Worm (Caenorhabditis elegans) whole organism, early embryonic: Measurements from ENCODE around the gene sulp-5.
A peak's percentile ranks its signal among the peaks of the same experiment; 100 is the strongest.

Experiments used
- B0310.2 ChIP-seq: sonication (generic microtip); optimal IDR thresholded peaks from 2 replicates; lab custom pipeline; 2016; ENCODE audit warnings: mild to moderate bottlenecking, missing genetic modification characterization, missing compliant biosample characterization
- F13C5.2 ChIP-seq: sonication (generic microtip); optimal IDR thresholded peaks from 2 replicates; lab custom pipeline; 2017; ENCODE audit warnings: mild to moderate bottlenecking, missing genetic modification characterization, inconsistent platforms, missing compliant biosample characterization
- aly-1 ChIP-seq: sonication (generic microtip); optimal IDR thresholded peaks from 2 replicates; lab custom pipeline; 2016; ENCODE audit warnings: missing genetic modification characterization, missing compliant biosample characterization
- ama-1 ChIP-seq: fragments of 150-350 bp; optimal IDR thresholded peaks from 2 replicates; lab custom pipeline; 2014
- ceh-13 ChIP-seq: fragments of 200-800 bp; sonication (Bioruptor generic); optimal IDR thresholded peaks from 2 replicates; lab custom pipeline; 2018; ENCODE audit warnings: mild to moderate bottlenecking, missing genetic modification characterization, missing compliant biosample characterization
- ceh-36 ChIP-seq: sonication (generic microtip); optimal IDR thresholded peaks from 2 replicates; lab custom pipeline; 2016; ENCODE audit warnings: missing genetic modification characterization, inconsistent platforms, missing compliant biosample characterization
- ets-7 ChIP-seq: sonication (generic microtip); optimal IDR thresholded peaks from 2 replicates; lab custom pipeline; 2016; ENCODE audit warnings: missing genotype, missing genetic modification characterization, missing compliant biosample characterization
- flt-1 ChIP-seq: fragments of 200-800 bp; sonication (Bioruptor generic); IDR thresholded peaks from 2 replicates; pipeline ENCODE4 v1.3.6; 2022; ENCODE audit warnings: missing genetic modification characterization, missing compliant biosample characterization
- hmbx-1 ChIP-seq: sonication (generic microtip); optimal IDR thresholded peaks from 2 replicates; lab custom pipeline; 2016; ENCODE audit warnings: mild to moderate bottlenecking, missing genetic modification characterization, missing compliant biosample characterization
- hmg-4 ChIP-seq: fragments of 200-800 bp; sonication (Bioruptor generic); optimal IDR thresholded peaks from 2 replicates; lab custom pipeline; 2018; ENCODE audit warnings: mild to moderate bottlenecking, missing genetic modification characterization, missing compliant biosample characterization
- hnd-1 ChIP-seq: sonication (generic microtip); optimal IDR thresholded peaks from 2 replicates; lab custom pipeline; 2016; ENCODE audit warnings: missing genetic modification characterization, missing compliant biosample characterization
- pes-1 ChIP-seq: fragments of 200-800 bp; sonication (Bioruptor generic); IDR thresholded peaks from 2 replicates; pipeline ENCODE4 v1.3.6; 2022; ENCODE audit warnings: missing genetic modification reagents, missing genetic modification characterization, missing compliant biosample characterization
- scrt-1 ChIP-seq: fragments of 200-800 bp; sonication (Bioruptor generic); IDR thresholded peaks from 2 replicates; pipeline ENCODE4 v1.3.6; 2022; ENCODE audit warnings: missing genetic modification characterization, missing compliant biosample characterization
- sea-1 ChIP-seq: fragments of 200-800 bp; sonication (Bioruptor generic); conservative IDR thresholded peaks from 2 replicates; pipeline ENCODE4 v1.3.6; 2022; ENCODE audit warnings: missing genetic modification characterization, missing compliant biosample characterization
- tbx-11 ChIP-seq: fragments of 200-800 bp; sonication (Bioruptor generic); IDR thresholded peaks from 2 replicates; pipeline ENCODE4 v1.3.6; 2022; ENCODE audit warnings: missing genetic modification characterization, missing compliant biosample characterization
- tbx-37 ChIP-seq: fragments of 200-800 bp; sonication (Bioruptor generic); conservative IDR thresholded peaks from 2 replicates; pipeline ENCODE4 v1.3.6; 2022; ENCODE audit warnings: missing genetic modification reagents, missing genetic modification characterization, missing compliant biosample characterization
- tra-4 ChIP-seq: sonication (generic microtip); optimal IDR thresholded peaks from 2 replicates; lab custom pipeline; 2017; ENCODE audit warnings: missing genetic modification characterization, missing compliant biosample characterization

The sulp-5 gene

DNA sequence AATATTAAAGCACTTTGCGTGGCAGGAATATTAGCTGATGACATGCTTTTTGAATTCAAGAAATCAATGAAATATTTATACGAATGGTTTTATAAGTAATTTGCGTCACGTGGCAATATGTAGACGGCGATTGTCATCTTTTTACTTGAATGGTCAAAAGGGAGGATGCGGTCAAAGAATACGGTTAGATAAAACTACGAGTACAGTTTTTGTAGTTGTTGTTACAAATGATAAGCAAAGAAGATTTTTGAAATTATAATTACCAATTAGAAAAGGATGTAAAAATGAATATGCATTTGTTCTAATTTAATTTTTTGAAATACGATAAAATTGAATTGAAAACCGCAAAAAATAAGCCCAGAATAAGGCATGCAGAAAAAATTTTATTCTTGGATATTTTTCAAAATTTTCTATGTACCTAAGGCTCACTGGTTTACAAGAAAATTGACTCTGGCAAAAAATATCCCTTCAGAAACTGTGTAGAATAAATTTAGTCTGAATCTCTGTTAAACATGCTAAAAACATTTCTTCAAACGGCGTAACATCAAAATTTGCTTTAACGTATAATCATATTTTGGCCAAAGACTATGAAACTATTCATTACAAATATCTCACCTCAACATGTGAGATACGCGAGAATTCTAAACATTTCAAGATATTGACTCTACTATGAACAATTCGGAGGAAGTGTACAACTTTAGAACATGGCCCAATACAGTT lies 11.5 kb downstream of the sulp-5 start, which contains the start of the genes sodh-2 and srx-76:
sodh-2 (minus strand) TSS at position 101 of the 720 bp plus-strand sequence.
srx-76 (plus strand) TSS at position 670 of the 720 bp plus-strand sequence.
- no peak for TF ChIP-seq tbx-11

DNA sequence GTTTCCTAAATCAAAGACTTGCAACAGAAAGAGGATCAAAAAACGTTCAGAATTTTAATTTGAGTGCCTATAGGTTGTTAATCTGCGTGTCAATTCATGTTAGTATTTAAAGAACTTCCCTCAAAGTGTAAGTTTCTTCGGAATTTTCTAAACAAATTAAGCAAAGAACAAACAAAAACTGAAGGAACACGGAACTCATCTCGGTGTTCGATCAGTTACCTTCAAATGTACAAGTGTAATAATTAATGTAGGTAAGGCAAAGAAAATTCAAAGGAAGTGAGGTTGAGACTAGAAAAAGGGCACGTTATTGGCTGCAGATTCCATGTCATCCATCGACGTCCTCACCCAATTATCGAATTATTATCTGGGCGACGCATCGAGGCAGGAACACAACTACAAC lies 14.1 kb downstream of the sulp-5 start, which contains the start of gene K12G11.6:
K12G11.6 (plus strand) TSS at position 357 of the 400 bp plus-strand sequence.
- TF ChIP-seq aly-1 (tag; lab: Kevin White, UChicago): no peak
- TF ChIP-seq tbx-37 (GFP tag; lab: Robert Waterston, UW): no peak
- TF ChIP-seq tbx-11: no peak
- no peak for TF ChIP-seq ets-7 (tag; lab: Kevin White, UChicago)
- TF ChIP-seq pes-1 (GFP tag; lab: Robert Waterston, UW): no peak
- TF ChIP-seq hnd-1 (tag; lab: Kevin White, UChicago): no peak
- no peak for TF ChIP-seq B0310.2 (tag; lab: Kevin White, UChicago)
- TF ChIP-seq flt-1 (GFP tag; lab: Robert Waterston, UW): no peak
- no peak for TF ChIP-seq hmbx-1 (tag; lab: Kevin White, UChicago)
- TF ChIP-seq sea-1 (GFP tag; lab: Robert Waterston, UW): no peak

DNA sequence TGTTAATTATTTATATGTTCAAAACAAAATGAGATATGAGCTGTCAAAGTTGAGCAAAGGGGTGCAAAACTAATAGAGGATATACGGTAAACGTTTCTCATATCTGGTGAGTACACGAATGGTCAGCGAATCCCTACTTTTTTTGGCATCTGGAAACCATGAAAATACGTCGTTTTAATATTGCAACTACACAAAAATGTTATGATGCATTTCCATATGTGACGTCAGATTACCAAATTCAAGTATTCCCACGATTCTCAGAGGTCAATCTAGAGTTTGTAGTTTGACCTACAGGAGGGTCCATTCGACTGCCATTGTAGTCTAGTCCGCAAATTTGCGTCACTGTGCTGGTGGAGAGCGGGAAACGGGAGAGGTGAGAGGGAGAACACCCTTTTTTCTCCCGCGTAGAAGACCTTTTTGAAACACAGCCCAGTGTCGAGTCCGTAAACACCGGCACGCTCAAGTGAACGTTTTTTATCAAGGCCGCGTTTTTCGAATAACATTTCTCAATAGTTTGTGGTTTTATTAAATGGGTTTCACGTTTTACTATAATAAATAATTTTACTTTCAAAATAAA lies 16.6 kb downstream of the sulp-5 start:
- TF ChIP-seq hnd-1 (tag; lab: Kevin White, UChicago) (no peak), hmg-4 (GFP tag; lab: Kevin White, UChicago) (peak; percentile 55)

DNA sequence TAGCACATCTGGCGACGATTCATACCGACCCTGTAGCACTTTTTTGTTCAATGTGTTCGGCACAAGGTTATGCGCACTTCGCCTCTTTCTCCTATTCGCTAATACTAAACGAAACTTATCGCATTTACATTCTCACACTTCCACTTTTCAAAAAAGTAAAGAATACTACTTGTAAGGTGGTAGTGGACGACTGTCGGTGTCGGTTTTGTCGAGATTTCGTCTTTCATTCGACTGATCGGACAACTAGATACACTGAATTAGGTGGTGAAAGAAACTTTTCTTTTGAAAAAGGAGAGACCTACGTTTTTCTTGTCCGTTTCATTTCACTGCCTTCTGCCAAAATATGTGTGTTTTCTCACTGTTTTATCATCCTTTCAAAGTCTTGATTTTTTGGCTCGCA lies 17.8 kb downstream of the sulp-5 start:
- TF ChIP-seq tra-4 (no peak), ceh-13 (no peak), F13C5.2 (no peak), sea-1 (GFP tag; lab: Robert Waterston, UW) (no peak), scrt-1 (GFP tag; lab: Robert Waterston, UW) (no peak), ets-7 (tag; lab: Kevin White, UChicago) (no peak)

DNA sequence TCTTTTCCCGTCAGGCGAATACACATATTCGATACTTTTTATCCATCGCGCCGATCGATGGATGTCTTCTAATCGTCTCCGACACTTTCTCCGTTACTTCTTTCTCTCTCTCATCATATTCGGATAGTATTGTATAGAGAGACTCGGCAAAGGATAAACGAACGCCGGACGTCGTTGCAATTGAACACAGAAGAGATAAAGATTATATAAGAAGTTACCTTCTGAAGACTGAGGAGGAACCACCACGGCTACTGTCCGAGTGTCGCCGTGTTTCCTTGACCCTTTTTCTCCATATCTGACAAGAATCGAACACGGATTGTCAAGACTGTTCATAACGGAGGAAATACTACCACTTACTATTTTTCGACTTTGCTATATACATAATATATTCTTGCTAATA lies 19.3 kb downstream of the sulp-5 start, which contains the start of gene sma-1:
sma-1 (plus strand) TSS at position 301 of the 400 bp plus-strand sequence.
- TF ChIP-seq hnd-1 (tag; lab: Kevin White, UChicago) (no peak), scrt-1 (GFP tag; lab: Robert Waterston, UW) (no peak), ets-7 (tag; lab: Kevin White, UChicago) (no peak), flt-1 (GFP tag; lab: Robert Waterston, UW) (no peak), tra-4 (no peak), aly-1 (tag; lab: Kevin White, UChicago) (no peak), ceh-13 (no peak), F13C5.2 (no peak)

DNA sequence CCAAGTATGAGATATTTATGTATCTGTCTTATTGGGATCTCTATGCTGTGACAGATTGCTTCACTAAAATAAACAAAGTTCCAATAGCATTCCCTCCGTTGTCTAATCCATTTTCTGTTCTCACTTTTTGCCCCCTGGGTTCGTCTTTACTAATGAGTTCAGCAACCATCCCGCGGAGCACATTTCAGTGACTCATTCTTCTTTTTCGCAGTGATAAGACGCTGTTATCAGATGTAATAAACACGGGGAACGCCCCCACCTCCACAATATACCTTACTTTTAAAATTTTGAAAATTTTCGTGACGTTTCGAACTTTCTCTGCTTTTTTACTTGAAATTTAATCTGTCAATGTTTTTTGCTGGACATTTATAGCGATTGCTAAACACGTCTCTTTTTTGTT lies 20.3 kb downstream of the sulp-5 start:
- TF ChIP-seq ceh-36 (tag; lab: Kevin White, UChicago): no peak
- no peak for TF ChIP-seq F13C5.2
- no peak for TF ChIP-seq hmg-4 (GFP tag; lab: Kevin White, UChicago)
- no peak for TF ChIP-seq ets-7 (tag; lab: Kevin White, UChicago)
- no peak for TF ChIP-seq B0310.2 (tag; lab: Kevin White, UChicago)
- TF ChIP-seq scrt-1 (GFP tag; lab: Robert Waterston, UW): no peak
- no peak for TF ChIP-seq sea-1 (GFP tag; lab: Robert Waterston, UW)
- TF ChIP-seq flt-1 (GFP tag; lab: Robert Waterston, UW): no peak
- TF ChIP-seq aly-1 (tag; lab: Kevin White, UChicago): no peak
- no peak for TF ChIP-seq pes-1 (GFP tag; lab: Robert Waterston, UW)
- no peak for TF ChIP-seq hnd-1 (tag; lab: Kevin White, UChicago)
- TF ChIP-seq tbx-11: no peak
- TF ChIP-seq ceh-13: no peak
- no peak for TF ChIP-seq tra-4
- no peak for TF ChIP-seq tbx-37 (GFP tag; lab: Robert Waterston, UW)
- TF ChIP-seq ama-1 (lab: Kevin White, UChicago): no peak
- TF ChIP-seq hmbx-1 (tag; lab: Kevin White, UChicago): no peak

DNA sequence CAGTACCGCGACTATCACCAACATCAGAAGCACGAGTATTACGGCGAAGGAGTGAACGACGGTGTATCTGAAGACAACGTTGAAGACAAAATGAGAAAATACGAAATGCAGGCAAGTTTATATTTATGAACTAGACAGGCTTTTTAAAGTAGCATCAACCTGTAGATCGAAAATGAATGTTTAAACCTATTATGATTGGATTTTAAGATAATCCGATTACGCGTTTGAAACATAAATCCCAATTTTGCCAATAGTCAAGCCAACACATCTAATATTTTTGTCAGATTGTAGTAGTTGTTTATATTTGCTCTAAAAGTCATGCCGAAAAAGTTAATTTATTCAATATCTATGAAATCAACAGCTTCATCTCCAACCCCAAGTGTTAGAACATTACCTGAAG lies 21.4 kb downstream of the sulp-5 start:
- no peak for TF ChIP-seq F13C5.2
- no peak for TF ChIP-seq ceh-13
- TF ChIP-seq hmg-4 (GFP tag; lab: Kevin White, UChicago): no peak
- TF ChIP-seq aly-1 (tag; lab: Kevin White, UChicago): no peak
- TF ChIP-seq flt-1 (GFP tag; lab: Robert Waterston, UW): no peak
- no peak for TF ChIP-seq tbx-11
- TF ChIP-seq tra-4: no peak
- TF ChIP-seq hnd-1 (tag; lab: Kevin White, UChicago): no peak
- no peak for TF ChIP-seq ets-7 (tag; lab: Kevin White, UChicago)

DNA sequence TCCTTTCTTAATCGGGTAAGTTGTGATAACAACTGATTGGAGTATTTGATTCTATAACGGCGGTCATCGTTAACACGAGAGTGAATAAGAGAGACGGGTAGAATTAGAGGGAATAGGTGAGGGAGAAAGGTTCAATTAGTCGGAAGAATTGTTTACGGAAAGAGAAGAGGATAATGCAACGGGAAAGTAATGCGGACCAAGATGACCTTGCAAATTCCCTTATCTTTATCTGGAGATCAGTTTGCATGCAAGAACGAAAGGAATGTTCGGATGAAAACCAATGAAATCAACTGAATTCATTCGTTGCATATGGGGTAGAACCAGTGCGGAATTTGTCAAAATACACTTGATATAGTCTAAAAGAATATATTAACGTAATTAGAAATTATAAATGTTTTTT lies 22.3 kb downstream of the sulp-5 start:
- TF ChIP-seq aly-1 (tag; lab: Kevin White, UChicago): no peak
- no peak for TF ChIP-seq ama-1 (lab: Kevin White, UChicago)
- TF ChIP-seq tbx-11: no peak
- no peak for TF ChIP-seq flt-1 (GFP tag; lab: Robert Waterston, UW)
- no peak for TF ChIP-seq tra-4
- TF ChIP-seq hnd-1 (tag; lab: Kevin White, UChicago): no peak
- TF ChIP-seq ceh-13: no peak
- TF ChIP-seq pes-1 (GFP tag; lab: Robert Waterston, UW): no peak
- no peak for TF ChIP-seq B0310.2 (tag; lab: Kevin White, UChicago)
- no peak for TF ChIP-seq tbx-37 (GFP tag; lab: Robert Waterston, UW)
- no peak for TF ChIP-seq sea-1 (GFP tag; lab: Robert Waterston, UW)
- TF ChIP-seq ceh-36 (tag; lab: Kevin White, UChicago): no peak
- TF ChIP-seq scrt-1 (GFP tag; lab: Robert Waterston, UW): no peak
- TF ChIP-seq F13C5.2: no peak
- TF ChIP-seq hmg-4 (GFP tag; lab: Kevin White, UChicago): no peak
